Fruit fly (Drosophila melanogaster): ENCODE data around the gene CG17544.
A peak's percentile ranks its signal among the peaks of the same experiment; 100 is the strongest.

CG17544 gene

dm6 chr2L:19342018-19342417, 56.3 kb downstream of the CG17544 start (continued):
- no peak for TF ChIP-seq sc (optimal IDR thresholded peaks at IDR 0.05)
- peak; percentile 53 for TF ChIP-seq sc (GFP tag; optimal IDR thresholded peaks at IDR 0.05)
- TF ChIP-seq Gug (GFP tag; IDR thresholded peaks at IDR 0.05), result no peak
- TF ChIP-seq unc-4 (GFP tag; IDR thresholded peaks at IDR 0.05; ENCODE audit: partially characterized antibody), result no peak
- TF ChIP-seq gcm (GFP tag; optimal IDR thresholded peaks at IDR 0.05), result peak; percentile 94
- TF ChIP-seq CG1832 (GFP tag; optimal IDR thresholded peaks at IDR 0.05), result no peak
- no peak for TF ChIP-seq BEAF-32 (GFP tag; optimal IDR thresholded peaks at IDR 0.05)
- no peak for TF ChIP-seq Dll (GFP tag; IDR thresholded peaks at IDR 0.05; ENCODE audit: partially characterized antibody)
- TF ChIP-seq odd (GFP tag; optimal IDR thresholded peaks at IDR 0.05), result no peak
- TF ChIP-seq CG8944 (GFP tag; optimal IDR thresholded peaks at IDR 0.05), result peak; percentile 4
- TF ChIP-seq CG17328 (GFP tag; IDR thresholded peaks at IDR 0.05), result peak; percentile 66
- no peak for TF ChIP-seq dati (GFP tag; IDR thresholded peaks at IDR 0.05)
- no peak for TF ChIP-seq CG10543 (GFP tag; optimal IDR thresholded peaks at IDR 0.05)
- no peak for TF ChIP-seq CG4730 (GFP tag; IDR thresholded peaks at IDR 0.05)
- peak; percentile 42; the same call in 1 of the 2 replicates for TF ChIP-seq CG6689 (GFP tag; IDR thresholded peaks at IDR 0.05)
- no peak for TF ChIP-seq CG18011 (GFP tag; optimal IDR thresholded peaks at IDR 0.05)
- TF ChIP-seq lola (GFP tag; optimal IDR thresholded peaks at IDR 0.05), result peak in 1 of 3 experiments; percentile 68
- no peak for TF ChIP-seq br (optimal IDR thresholded peaks at IDR 0.05)
- TF ChIP-seq Awh (GFP tag; IDR thresholded peaks at IDR 0.05), result peak; percentile 43; the same call in 1 of the 2 replicates
- TF ChIP-seq CG4404 (GFP tag; IDR thresholded peaks at IDR 0.05), result no peak; the same call in 1 of the 2 replicates
- TF ChIP-seq Fer3 (tag; optimal IDR thresholded peaks at IDR 0.05), result peak; percentile 9
- TF ChIP-seq B-H2 (GFP tag; optimal IDR thresholded peaks at IDR 0.05), result no peak
- no peak for TF ChIP-seq gro (GFP tag; optimal IDR thresholded peaks at IDR 0.05)
- no peak for TF ChIP-seq Nf-YC (tag; optimal IDR thresholded peaks at IDR 0.05)
- TF ChIP-seq Jarid2 (GFP tag; optimal IDR thresholded peaks at IDR 0.05), result no peak
- no peak for TF ChIP-seq gfzf (GFP tag; optimal IDR thresholded peaks at IDR 0.05)
- no peak for TF ChIP-seq tgo (GFP tag; IDR thresholded peaks at IDR 0.05)
- TF ChIP-seq cato (GFP tag; optimal IDR thresholded peaks at IDR 0.05; ENCODE audit: borderline replicate concordance), result no peak
- TF ChIP-seq tna (GFP tag; IDR thresholded peaks at IDR 0.05; ENCODE audit: partially characterized antibody), result no peak
- TF ChIP-seq Neu2 (GFP tag; optimal IDR thresholded peaks at IDR 0.05; ENCODE audit: borderline replicate concordance), result no peak
- TF ChIP-seq Scr (GFP tag; IDR thresholded peaks at IDR 0.05; ENCODE audit: partially characterized antibody), result no peak
- peak; percentile 83 for TF ChIP-seq Drgx (GFP tag; IDR thresholded peaks at IDR 0.05)
- TF ChIP-seq CG14965 (GFP tag; optimal IDR thresholded peaks at IDR 0.05; ENCODE audit: borderline replicate concordance), result no peak
- no peak for TF ChIP-seq disco-r (GFP tag; optimal IDR thresholded peaks at IDR 0.05)

dm6 chr2L:19341074-19341806, 57.1 kb downstream of the CG17544 start:
- TF ChIP-seq grn (GFP tag; optimal IDR thresholded peaks at IDR 0.05) (peak; percentile 52), zen (tag; optimal IDR thresholded peaks at IDR 0.05) (peak; percentile 99), CG14710 (tag; optimal IDR thresholded peaks at IDR 0.05) (no peak), twi (tag; optimal IDR thresholded peaks at IDR 0.05) (peak; percentile 58), ewg (GFP tag; optimal IDR thresholded peaks at IDR 0.05) (no peak), slp2 (GFP tag; optimal IDR thresholded peaks at IDR 0.05) (no peak), Stat92E (GFP tag; optimal IDR thresholded peaks at IDR 0.05) (peak in 1 of 3 experiments; percentile 96), Tbp (GFP tag; optimal IDR thresholded peaks at IDR 0.05) (no peak), CG12155 (GFP tag; optimal IDR thresholded peaks at IDR 0.05) (no peak), Mes4 (GFP tag; optimal IDR thresholded peaks at IDR 0.05) (no peak), HHEX (GFP tag; optimal IDR thresholded peaks at IDR 0.05) (no peak), gt (GFP tag; IDR thresholded peaks at IDR 0.05) (no peak), CG8089 (GFP tag; optimal IDR thresholded peaks at IDR 0.05) (no peak), CG3838 (GFP tag; optimal IDR thresholded peaks at IDR 0.05) (no peak), gsb (GFP tag; IDR thresholded peaks at IDR 0.05) (no peak), E2f1 (GFP tag; IDR thresholded peaks at IDR 0.05) (no peak), CG30403 (GFP tag; optimal IDR thresholded peaks at IDR 0.05) (no peak)
